Worm (Caenorhabditis elegans) whole organism, L3 larva: ENCODE results near the gene tag-77.

ENCODE experiments used
- elt-3 ChIP-seq, 3 experiments: fragments of 150-350 bp in 1 of 3; sonication (generic microtip) in 2 of 3; optimal IDR thresholded peaks; 2 replicates in 2 of 3; 4 replicates in 1 of 3; lab custom pipeline; 2014 to 2017; ENCODE audit warnings: missing biosample characterization in 3 of 3, missing genetic modification characterization in 3 of 3
- lin-15B ChIP-seq: fragments of 150-350 bp; optimal IDR thresholded peaks from 2 replicates; lab custom pipeline; 2014; ENCODE audit warnings: missing biosample characterization, missing genetic modification characterization
- nfya-1 ChIP-seq: sonication (generic microtip); optimal IDR thresholded peaks from 2 replicates; lab custom pipeline; 2017; ENCODE audit warnings: missing genetic modification characterization, mild to moderate bottlenecking, missing compliant biosample characterization, antibody characterized with exemption, moderate library complexity; ENCODE audit not compliant: insufficient read depth
- nhr-11 ChIP-seq: fragments of 150-350 bp; optimal IDR thresholded peaks from 2 replicates; lab custom pipeline; 2014; ENCODE audit warnings: missing biosample characterization, missing genetic modification characterization
- nhr-12 ChIP-seq: fragments of 150-350 bp; optimal IDR thresholded peaks from 2 replicates; lab custom pipeline; 2014; ENCODE audit warnings: missing biosample characterization, missing genetic modification characterization
- nhr-25 ChIP-seq: sonication (generic microtip); optimal IDR thresholded peaks from 2 replicates; lab custom pipeline; 2017; ENCODE audit warnings: missing biosample characterization, missing genetic modification characterization
- nhr-77 ChIP-seq: fragments of 150-350 bp; optimal IDR thresholded peaks from 2 replicates; lab custom pipeline; 2014; ENCODE audit warnings: missing biosample characterization, missing genetic modification characterization
- pqm-1 ChIP-seq: fragments of 150-350 bp; optimal IDR thresholded peaks from 2 replicates; lab custom pipeline; 2017; ENCODE audit warnings: missing biosample characterization, missing genetic modification characterization, inconsistent platforms
- snpc-4 ChIP-seq: fragments of 150-350 bp; optimal IDR thresholded peaks from 2 replicates; lab custom pipeline; 2014; ENCODE audit warnings: missing biosample characterization, missing genetic modification characterization
- tbx-2 ChIP-seq: sonication (generic microtip); optimal IDR thresholded peaks from 2 replicates; lab custom pipeline; 2016; ENCODE audit warnings: mild to moderate bottlenecking, missing genetic modification characterization, missing compliant biosample characterization
- unc-39 ChIP-seq: sonication (generic microtip); optimal IDR thresholded peaks from 4 replicates; lab custom pipeline; 2017; ENCODE audit warnings: missing biosample characterization, missing genetic modification characterization
- unc-62 ChIP-seq: fragments of 150-350 bp; sonication (generic microtip); optimal IDR thresholded peaks from 4 replicates; lab custom pipeline; 2014; ENCODE audit warnings: missing biosample characterization, missing genetic modification reagents, missing genetic modification characterization
- ztf-4 ChIP-seq: fragments of 150-350 bp; optimal IDR thresholded peaks from 2 replicates; lab custom pipeline; 2014; ENCODE audit warnings: missing biosample characterization, missing genetic modification characterization

- TF ChIP-seq nfya-1 (tag; lab: Kevin White, UChicago) (no peak), unc-62 (GFP tag; lab: Kevin White, UChicago) (no peak), nhr-25 (no peak), nhr-11 (tag; lab: Kevin White, UChicago) (no peak), elt-3 (tag; optimal IDR thresholded peaks at IDR 0.05; lab: Kevin White, UChicago) (no peak), pqm-1 (tag; lab: Kevin White, UChicago) (no peak), lin-15B (tag; lab: Kevin White, UChicago) (no peak), ztf-4 (tag; lab: Kevin White, UChicago) (no peak), snpc-4 (no peak), tbx-2 (tag; lab: Kevin White, UChicago) (no peak), unc-39 (tag; lab: Kevin White, UChicago) (no peak), nhr-12 (tag; lab: Kevin White, UChicago) (no peak), nhr-77 (no peak)
These were observed 50.1 kb downstream of the tag-77 start, which contains the start of gene ant-1.4 for ce11 chrIV:8460208-8460607.
